Worm (Caenorhabditis elegans) whole organism, L2 larva: ENCODE data around the gene Y51H4A.938.

Experiments used
- C34F6.9 ChIP-seq: fragments of 150-350 bp; optimal IDR thresholded peaks from 2 replicates; lab custom pipeline; 2014; ENCODE audit warnings: missing biosample characterization, missing genetic modification characterization
- F13H6.1 ChIP-seq: sonication (generic microtip); optimal IDR thresholded peaks from 2 replicates; lab custom pipeline; 2016; ENCODE audit warnings: missing genetic modification characterization, missing compliant biosample characterization
- R02D3.7 ChIP-seq: fragments of 150-350 bp; optimal IDR thresholded peaks from 2 replicates; lab custom pipeline; 2014; ENCODE audit warnings: missing biosample characterization, missing genetic modification characterization
- Y55F3AM.14 ChIP-seq: fragments of 200-800 bp; sonication (Bioruptor generic); optimal IDR thresholded peaks from 2 replicates; lab custom pipeline; 2018; ENCODE audit warnings: mild to moderate bottlenecking, missing genetic modification characterization, missing compliant biosample characterization
- ZK546.5 ChIP-seq: sonication (generic microtip); optimal IDR thresholded peaks from 2 replicates; lab custom pipeline; 2017; ENCODE audit warnings: missing biosample characterization, missing genetic modification characterization
- alr-1 ChIP-seq: fragments of 150-350 bp; optimal IDR thresholded peaks from 2 replicates; lab custom pipeline; 2014; ENCODE audit warnings: missing biosample characterization, missing genetic modification characterization
- aly-2 ChIP-seq: fragments of 150-350 bp; optimal IDR thresholded peaks from 2 replicates; lab custom pipeline; 2014; ENCODE audit warnings: missing biosample characterization, missing genetic modification characterization
- ama-1 ChIP-seq: fragments of 150-350 bp; optimal IDR thresholded peaks from 2 replicates; lab custom pipeline; 2018; ENCODE audit warnings: inconsistent platforms
- blmp-1 ChIP-seq: sonication (generic microtip); optimal IDR thresholded peaks from 2 replicates; lab custom pipeline; 2017; ENCODE audit warnings: missing genetic modification characterization, mild to moderate bottlenecking, missing compliant biosample characterization, antibody characterized with exemption, moderate library complexity; ENCODE audit not compliant: insufficient read depth
- ceh-16 ChIP-seq: fragments of 150-350 bp; optimal IDR thresholded peaks from 2 replicates; lab custom pipeline; 2014; ENCODE audit warnings: missing biosample characterization, missing genetic modification characterization
- ceh-82 ChIP-seq: fragments of 150-350 bp; optimal IDR thresholded peaks from 2 replicates; lab custom pipeline; 2014; ENCODE audit warnings: missing biosample characterization, missing genetic modification characterization
- crh-2 ChIP-seq: sonication (generic microtip); optimal IDR thresholded peaks from 2 replicates; lab custom pipeline; 2017; ENCODE audit warnings: missing biosample characterization, missing genetic modification characterization
- dmd-4 ChIP-seq: sonication (generic microtip); optimal IDR thresholded peaks from 2 replicates; lab custom pipeline; 2017; ENCODE audit warnings: missing biosample characterization, missing genetic modification characterization
- egl-27 ChIP-seq: sonication (generic microtip); optimal IDR thresholded peaks from 3 replicates; lab custom pipeline; 2017; ENCODE audit warnings: missing biosample characterization, missing genetic modification reagents, missing genetic modification characterization
- elt-1 ChIP-seq: fragments of 150-350 bp; optimal IDR thresholded peaks from 2 replicates; lab custom pipeline; 2014; ENCODE audit warnings: missing biosample characterization, missing genetic modification characterization
- elt-3 ChIP-seq: sonication (generic microtip); optimal IDR thresholded peaks from 2 replicates; lab custom pipeline; 2017; ENCODE audit warnings: missing biosample characterization, missing genetic modification characterization
- fos-1 ChIP-seq: fragments of 150-350 bp; optimal IDR thresholded peaks from 2 replicates; lab custom pipeline; 2014; ENCODE audit warnings: missing biosample characterization, missing genetic modification characterization
- gmeb-1 ChIP-seq: fragments of 150-350 bp; optimal IDR thresholded peaks from 2 replicates; lab custom pipeline; 2014; ENCODE audit warnings: missing biosample characterization, missing genetic modification characterization
- lin-11 ChIP-seq: fragments of 150-350 bp; sonication (generic microtip); optimal IDR thresholded peaks from 2 replicates; lab custom pipeline; 2014; ENCODE audit warnings: missing biosample characterization, missing genetic modification characterization, inconsistent platforms, mixed read lengths
- lin-13 ChIP-seq: fragments of 150-350 bp; optimal IDR thresholded peaks from 2 replicates; lab custom pipeline; 2014; ENCODE audit warnings: missing biosample characterization, missing genetic modification reagents, missing genetic modification characterization
- lin-39 ChIP-seq: fragments of 150-350 bp; optimal IDR thresholded peaks from 2 replicates; lab custom pipeline; 2014; ENCODE audit warnings: missing biosample characterization, missing genetic modification reagents, missing genetic modification characterization
- lsy-2 ChIP-seq, 2 experiments: fragments of 150-350 bp in 1 of 2; sonication (generic microtip) in 1 of 2; optimal IDR thresholded peaks; 2 replicates each; lab custom pipeline; 2014 to 2017; ENCODE audit warnings: missing biosample characterization in 2 of 2, missing genetic modification characterization in 2 of 2
- mab-5 ChIP-seq: fragments of 150-350 bp; optimal IDR thresholded peaks from 2 replicates; lab custom pipeline; 2014; ENCODE audit warnings: missing biosample characterization, missing genetic modification characterization
- mbf-1 ChIP-seq: sonication (generic microtip); optimal IDR thresholded peaks from 2 replicates; lab custom pipeline; 2017; ENCODE audit warnings: missing biosample characterization, missing genetic modification characterization
- mdl-1 ChIP-seq, 2 experiments: fragments of 150-350 bp in 1 of 2; sonication (generic microtip) in 1 of 2; optimal IDR thresholded peaks; 2 replicates each; lab custom pipeline; 2017; ENCODE audit warnings: missing biosample characterization in 2 of 2, missing genetic modification characterization in 2 of 2
- nhr-10 ChIP-seq: sonication (generic microtip); optimal IDR thresholded peaks from 2 replicates; lab custom pipeline; 2017; ENCODE audit warnings: missing biosample characterization, missing genetic modification characterization
- nhr-11 ChIP-seq: fragments of 150-350 bp; optimal IDR thresholded peaks from 2 replicates; lab custom pipeline; 2014; ENCODE audit warnings: missing biosample characterization, missing genetic modification characterization
- nhr-12 ChIP-seq: fragments of 150-350 bp; optimal IDR thresholded peaks from 2 replicates; lab custom pipeline; 2014; ENCODE audit warnings: missing biosample characterization, missing genetic modification characterization
- nhr-129 ChIP-seq: fragments of 150-350 bp; optimal IDR thresholded peaks from 2 replicates; lab custom pipeline; 2014; ENCODE audit warnings: missing biosample characterization, missing genetic modification characterization
- nhr-21 ChIP-seq: fragments of 150-350 bp; optimal IDR thresholded peaks from 2 replicates; lab custom pipeline; 2014; ENCODE audit warnings: missing biosample characterization, missing genetic modification characterization
- nhr-23 ChIP-seq: fragments of 150-350 bp; optimal IDR thresholded peaks from 2 replicates; lab custom pipeline; 2014; ENCODE audit warnings: missing biosample characterization, missing genetic modification reagents, missing genetic modification characterization
- nhr-237 ChIP-seq: fragments of 150-350 bp; optimal IDR thresholded peaks from 2 replicates; lab custom pipeline; 2014; ENCODE audit warnings: missing biosample characterization, missing genetic modification characterization
- nhr-25 ChIP-seq: fragments of 150-350 bp; sonication (generic microtip); optimal IDR thresholded peaks from 3 replicates; lab custom pipeline; 2014; ENCODE audit warnings: missing biosample characterization, missing genetic modification characterization
- nhr-6 ChIP-seq: fragments of 150-350 bp; optimal IDR thresholded peaks from 2 replicates; lab custom pipeline; 2014; ENCODE audit warnings: missing biosample characterization, missing genetic modification characterization
- nhr-77 ChIP-seq: fragments of 150-350 bp; optimal IDR thresholded peaks from 2 replicates; lab custom pipeline; 2014; ENCODE audit warnings: missing biosample characterization, missing genetic modification characterization
- peb-1 ChIP-seq: fragments of 150-350 bp; optimal IDR thresholded peaks from 2 replicates; lab custom pipeline; 2014; ENCODE audit warnings: missing biosample characterization, missing genetic modification characterization
- sem-4 ChIP-seq: fragments of 150-350 bp; optimal IDR thresholded peaks from 2 replicates; lab custom pipeline; 2014; ENCODE audit warnings: missing biosample characterization, missing genetic modification reagents, missing genetic modification characterization
- skn-1 ChIP-seq: sonication (generic microtip); optimal IDR thresholded peaks from 2 replicates; lab custom pipeline; 2017; ENCODE audit warnings: missing biosample characterization, missing genetic modification characterization
- sma-3 ChIP-seq: sonication (generic microtip); optimal IDR thresholded peaks from 2 replicates; lab custom pipeline; 2016; ENCODE audit warnings: missing genetic modification reagents, missing genetic modification characterization, missing compliant biosample characterization
- sma-9 ChIP-seq, 2 experiments: fragments of 150-350 bp in 1 of 2; sonication (generic microtip) in 1 of 2; optimal IDR thresholded peaks; 2 replicates each; lab custom pipeline; 2014 to 2016; ENCODE audit warnings: missing genetic modification characterization in 2 of 2, mild to moderate bottlenecking in 1 of 2, missing biosample characterization in 1 of 2, missing compliant biosample characterization in 1 of 2, missing genetic modification reagents in 1 of 2, moderate library complexity in 1 of 2
- snpc-4 ChIP-seq: fragments of 150-350 bp; optimal IDR thresholded peaks from 2 replicates; lab custom pipeline; 2014; ENCODE audit warnings: missing biosample characterization, missing genetic modification characterization
- unc-39 ChIP-seq: fragments of 150-350 bp; optimal IDR thresholded peaks from 2 replicates; lab custom pipeline; 2014; ENCODE audit warnings: missing biosample characterization, missing genetic modification characterization
- unc-55 ChIP-seq: fragments of 150-350 bp; sonication (generic microtip); optimal IDR thresholded peaks from 3 replicates; lab custom pipeline; 2014; ENCODE audit warnings: missing biosample characterization, missing genetic modification reagents, missing genetic modification characterization
- unc-62 ChIP-seq: fragments of 150-350 bp; optimal IDR thresholded peaks from 2 replicates; lab custom pipeline; 2014; ENCODE audit warnings: missing biosample characterization, missing genetic modification reagents, missing genetic modification characterization
- zag-1 ChIP-seq: fragments of 150-350 bp; optimal IDR thresholded peaks from 2 replicates; lab custom pipeline; 2014; ENCODE audit warnings: missing biosample characterization, missing genetic modification characterization
- ztf-1 ChIP-seq: fragments of 200-800 bp; sonication (Bioruptor generic); conservative IDR thresholded peaks from 2 replicates; pipeline ENCODE4 v1.3.6; 2022; ENCODE audit warnings: missing genetic modification characterization, missing compliant biosample characterization
- ztf-11 ChIP-seq: sonication (generic microtip); optimal IDR thresholded peaks from 2 replicates; lab custom pipeline; 2017; ENCODE audit warnings: missing biosample characterization, missing genetic modification characterization
- ztf-4 ChIP-seq: fragments of 150-350 bp; optimal IDR thresholded peaks from 2 replicates; lab custom pipeline; 2014; ENCODE audit warnings: missing biosample characterization, missing genetic modification characterization

Y51H4A.938 gene

ce11 chrIV:16489958-16490357 lies 9.0 kb downstream of the Y51H4A.938 start (continued):
- TF ChIP-seq sma-3 (GFP tag; lab: Kevin White, UChicago) (peak; percentile 78), ceh-16 (no peak), elt-3 (tag; lab: Kevin White, UChicago) (no peak), egl-27 (no peak), nhr-129 (tag; lab: Kevin White, UChicago) (peak; percentile 83), nhr-10 (no peak), zag-1 (tag; lab: Kevin White, UChicago) (no peak), elt-1 (tag; lab: Kevin White, UChicago) (no peak), ceh-82 (no peak), alr-1 (tag; lab: Kevin White, UChicago) (no peak), nhr-21 (tag; lab: Kevin White, UChicago) (peak; percentile 42), fos-1 (peak; percentile 100), nhr-237 (tag; lab: Kevin White, UChicago) (no peak), nhr-25 (tag; lab: Kevin White, UChicago) (peak; percentile 73), unc-62 (GFP tag; lab: Kevin White, UChicago) (no peak), snpc-4 (tag; lab: Kevin White, UChicago) (no peak), ztf-4 (tag; lab: Kevin White, UChicago) (peak; percentile 51), nhr-23 (tag; lab: Kevin White, UChicago) (no peak), sem-4 (tag; lab: Kevin White, UChicago) (no peak), nhr-6 (peak; percentile 40), sma-9 (GFP tag; optimal IDR thresholded peaks at IDR 0.05; lab: Kevin White, UChicago) (peak; percentile 64), sma-9 (tag; optimal IDR thresholded peaks at IDR 0.05; lab: Kevin White, UChicago) (no peak)

ce11 chrIV:16491411-16492036 lies 10.5 kb downstream of the Y51H4A.938 start:
- TF ChIP-seq nhr-129 (tag; lab: Kevin White, UChicago), result peak; percentile 95
- TF ChIP-seq Y55F3AM.14, result peak; percentile 9
- TF ChIP-seq blmp-1 (tag; lab: Kevin White, UChicago), result peak; percentile 42
- TF ChIP-seq snpc-4 (tag; lab: Kevin White, UChicago), result peak; percentile 56
- TF ChIP-seq mbf-1 (tag; lab: Kevin White, UChicago), result no peak
- peak; percentile 94 for TF ChIP-seq F13H6.1 (tag; lab: Kevin White, UChicago)
- peak; percentile 84 for TF ChIP-seq crh-2 (tag; lab: Kevin White, UChicago)
- TF ChIP-seq gmeb-1 (tag; lab: Kevin White, UChicago), result peak; percentile 31
- TF ChIP-seq zag-1 (tag; lab: Kevin White, UChicago), result peak; percentile 75
- TF ChIP-seq lin-11 (tag; lab: Kevin White, UChicago), result peak; percentile 81
- TF ChIP-seq nhr-25 (tag; lab: Kevin White, UChicago), result peak; percentile 69
- peak; percentile 40 to 70 for TF ChIP-seq lsy-2 (tag; optimal IDR thresholded peaks at IDR 0.05; lab: Kevin White, UChicago)
- peak; percentile 72 for TF ChIP-seq sma-9 (GFP tag; optimal IDR thresholded peaks at IDR 0.05; lab: Kevin White, UChicago)
- TF ChIP-seq sma-9 (tag; optimal IDR thresholded peaks at IDR 0.05; lab: Kevin White, UChicago), result no peak
- no peak for TF ChIP-seq elt-3 (tag; lab: Kevin White, UChicago)
- TF ChIP-seq unc-55 (GFP tag; lab: Kevin White, UChicago), result peak; percentile 69
- peak; percentile 41 for TF ChIP-seq egl-27
- TF ChIP-seq R02D3.7 (tag; lab: Kevin White, UChicago), result no peak
- peak in 1 of 2 experiments; percentile 59 for TF ChIP-seq mdl-1 (tag; optimal IDR thresholded peaks at IDR 0.05; lab: Kevin White, UChicago)
- TF ChIP-seq nhr-6, result peak; percentile 70
- TF ChIP-seq unc-62 (GFP tag; lab: Kevin White, UChicago), result no peak
- TF ChIP-seq lin-39 (tag; lab: Kevin White, UChicago), result no peak
- TF ChIP-seq nhr-21 (tag; lab: Kevin White, UChicago), result peak; percentile 37
- peak; percentile 67 for TF ChIP-seq ztf-4 (tag; lab: Kevin White, UChicago)
- TF ChIP-seq alr-1 (tag; lab: Kevin White, UChicago), result no peak
- TF ChIP-seq ztf-1 (GFP tag; lab: Robert Waterston, UW), result no peak
- no peak for TF ChIP-seq sma-3 (GFP tag; lab: Kevin White, UChicago)
- TF ChIP-seq sem-4 (tag; lab: Kevin White, UChicago), result peak; percentile 27
- TF ChIP-seq ceh-82, result no peak
- TF ChIP-seq ama-1 (lab: Kevin White, UChicago), result peak; percentile 9
- no peak for TF ChIP-seq elt-1 (tag; lab: Kevin White, UChicago)
- no peak for TF ChIP-seq nhr-237 (tag; lab: Kevin White, UChicago)
- TF ChIP-seq unc-39 (tag; lab: Kevin White, UChicago), result peak; percentile 21
- peak; percentile 69 for TF ChIP-seq fos-1
- TF ChIP-seq lin-13 (GFP tag; lab: Kevin White, UChicago), result peak; percentile 77
- TF ChIP-seq skn-1 (tag; lab: Kevin White, UChicago), result no peak
- no peak for TF ChIP-seq dmd-4 (tag; lab: Kevin White, UChicago)
- no peak for TF ChIP-seq nhr-77 (tag; lab: Kevin White, UChicago)
- no peak for TF ChIP-seq peb-1 (tag; lab: Kevin White, UChicago)
- TF ChIP-seq nhr-12 (tag; lab: Kevin White, UChicago), result no peak
- peak; percentile 67 for TF ChIP-seq C34F6.9 (tag; lab: Kevin White, UChicago)
- no peak for TF ChIP-seq ceh-16
- no peak for TF ChIP-seq ztf-11 (tag; lab: Kevin White, UChicago)
- no peak for TF ChIP-seq nhr-11 (tag; lab: Kevin White, UChicago)
- no peak for TF ChIP-seq nhr-23 (tag; lab: Kevin White, UChicago)
- no peak for TF ChIP-seq aly-2 (tag; lab: Kevin White, UChicago)
- TF ChIP-seq mab-5 (tag; lab: Kevin White, UChicago), result peak; percentile 53
- no peak for TF ChIP-seq ZK546.5 (tag; lab: Kevin White, UChicago)
- no peak for TF ChIP-seq nhr-10
